Worm (Caenorhabditis elegans) whole organism, L1 larva: Measurements from ENCODE around the gene smg-9.

Experiments used
- C04F5.9 ChIP-seq: sonication (generic microtip); optimal IDR thresholded peaks from 2 replicates; lab custom pipeline; 2016; ENCODE audit warnings: missing genetic modification characterization, missing compliant biosample characterization
- C16A3.4 ChIP-seq: fragments of 150-350 bp; optimal IDR thresholded peaks from 2 replicates; lab custom pipeline; 2014; ENCODE audit warnings: missing biosample characterization, missing genetic modification characterization
- Y116A8C.19 ChIP-seq: sonication (generic microtip); optimal IDR thresholded peaks from 2 replicates; lab custom pipeline; 2016; ENCODE audit warnings: missing compliant biosample characterization, missing genetic modification characterization, borderline replicate concordance
- aha-1 ChIP-seq: fragments of 150-350 bp; optimal IDR thresholded peaks from 2 replicates; lab custom pipeline; 2014; ENCODE audit warnings: missing biosample characterization, missing genetic modification characterization
- ama-1 ChIP-seq: fragments of 150-350 bp; optimal IDR thresholded peaks from 2 replicates; lab custom pipeline; 2014
- ceh-88 ChIP-seq: fragments of 200-800 bp; sonication (Bioruptor generic); IDR thresholded peaks from 2 replicates; pipeline ENCODE4 v1.3.6; 2022; ENCODE audit warnings: missing genetic modification characterization, missing compliant biosample characterization
- ceh-90 ChIP-seq: sonication (generic microtip); optimal IDR thresholded peaks from 2 replicates; lab custom pipeline; 2016; ENCODE audit warnings: missing genetic modification characterization, missing compliant biosample characterization
- dsc-1 ChIP-seq: sonication (generic microtip); optimal IDR thresholded peaks from 2 replicates; lab custom pipeline; 2016; ENCODE audit warnings: mild to moderate bottlenecking, missing genetic modification characterization, missing compliant biosample characterization
- efl-1 ChIP-seq, 4 experiments: fragments of 150-350 bp; optimal IDR thresholded peaks in 3 of 4; peaks in 1 of 4; 1 replicate in 1 of 4; 2 replicates in 3 of 4; lab custom pipeline; 2014; ENCODE audit warnings: missing biosample characterization in 2 of 4, missing genetic modification characterization in 2 of 4, missing genetic modification reagents in 2 of 4
- efl-3 ChIP-seq: fragments of 200-800 bp; sonication (Bioruptor generic); optimal IDR thresholded peaks from 2 replicates; lab custom pipeline; 2018; ENCODE audit warnings: mild to moderate bottlenecking, missing genetic modification characterization, missing compliant biosample characterization
- egl-27 ChIP-seq, 2 experiments: fragments of 150-350 bp in 1 of 2; sonication (generic microtip); optimal IDR thresholded peaks; 3 replicates each; lab custom pipeline; 2017 to 2018; ENCODE audit warnings: missing biosample characterization in 2 of 2, missing genetic modification characterization in 2 of 2, missing genetic modification reagents in 2 of 2
- elt-3 ChIP-seq, 6 experiments: fragments of 150-350 bp in 1 of 6; sonication (generic microtip); optimal IDR thresholded peaks; 2 replicates each; lab custom pipeline; 2017 to 2018; ENCODE audit warnings: missing biosample characterization in 6 of 6, missing genetic modification characterization in 6 of 6, inconsistent platforms in 1 of 6
- ets-5 ChIP-seq: fragments of 200-800 bp; sonication (Bioruptor generic); IDR thresholded peaks from 2 replicates; pipeline ENCODE4 v1.3.6; 2022; ENCODE audit warnings: missing genetic modification characterization, missing compliant biosample characterization
- fkh-4 ChIP-seq: sonication (generic microtip); optimal IDR thresholded peaks from 2 replicates; lab custom pipeline; 2016; ENCODE audit warnings: missing compliant biosample characterization, missing genetic modification characterization, borderline replicate concordance
- fkh-8 ChIP-seq: sonication (generic microtip); optimal IDR thresholded peaks from 2 replicates; lab custom pipeline; 2016; ENCODE audit warnings: mild to moderate bottlenecking, missing genetic modification characterization, missing compliant biosample characterization
- fos-1 ChIP-seq: fragments of 150-350 bp; optimal IDR thresholded peaks from 2 replicates; lab custom pipeline; 2014; ENCODE audit warnings: missing biosample characterization, missing genetic modification characterization
- hlh-4 ChIP-seq: sonication (generic microtip); optimal IDR thresholded peaks from 2 replicates; lab custom pipeline; 2016; ENCODE audit warnings: mild to moderate bottlenecking, missing genetic modification characterization, missing compliant biosample characterization
- hpl-2 ChIP-seq: fragments of 150-350 bp; optimal IDR thresholded peaks from 2 replicates; lab custom pipeline; 2014; ENCODE audit warnings: missing biosample characterization, missing genetic modification reagents, missing genetic modification characterization
- irx-1 ChIP-seq: sonication (generic microtip); optimal IDR thresholded peaks from 2 replicates; lab custom pipeline; 2016; ENCODE audit warnings: missing genetic modification characterization, missing compliant biosample characterization
- isw-1 ChIP-seq: fragments of 200-800 bp; sonication (Bioruptor generic); IDR thresholded peaks from 2 replicates; pipeline ENCODE4 v1.3.6; 2022; ENCODE audit warnings: missing genetic modification characterization, missing compliant biosample characterization
- jun-1 ChIP-seq: fragments of 150-350 bp; optimal IDR thresholded peaks from 2 replicates; lab custom pipeline; 2014; ENCODE audit warnings: missing biosample characterization, missing genetic modification reagents, missing genetic modification characterization
- lin-15B ChIP-seq: fragments of 150-350 bp; sonication (generic microtip); optimal IDR thresholded peaks from 3 replicates; lab custom pipeline; 2014; ENCODE audit warnings: missing biosample characterization, missing genetic modification characterization
- lin-35 ChIP-seq, 2 experiments: fragments of 150-350 bp; optimal IDR thresholded peaks; 2 replicates each; lab custom pipeline; 2014; ENCODE audit warnings: missing biosample characterization in 2 of 2, missing genetic modification characterization in 2 of 2, missing genetic modification reagents in 2 of 2
- lir-3 ChIP-seq: sonication (generic microtip); optimal IDR thresholded peaks from 2 replicates; lab custom pipeline; 2016; ENCODE audit warnings: mild to moderate bottlenecking, missing genetic modification characterization, moderate library complexity, missing compliant biosample characterization; ENCODE audit not compliant: poor library complexity
- mab-9 ChIP-seq: fragments of 200-800 bp; sonication (Bioruptor generic); IDR thresholded peaks from 2 replicates; pipeline ENCODE4 v1.3.6; 2022; ENCODE audit warnings: missing genetic modification reagents, missing genetic modification characterization, missing compliant biosample characterization
- mdl-1 ChIP-seq, 2 experiments: fragments of 150-350 bp; optimal IDR thresholded peaks; 2 replicates each; lab custom pipeline; 2014 to 2017; ENCODE audit warnings: missing biosample characterization in 2 of 2, missing genetic modification characterization in 2 of 2, inconsistent platforms in 1 of 2
- nhr-19 ChIP-seq: fragments of 200-800 bp; sonication (Bioruptor generic); conservative IDR thresholded peaks from 2 replicates; pipeline ENCODE4 v1.3.6; 2022; ENCODE audit warnings: missing genetic modification characterization, missing compliant biosample characterization
- nhr-20 ChIP-seq: sonication (generic microtip); optimal IDR thresholded peaks from 2 replicates; lab custom pipeline; 2016; ENCODE audit warnings: mild to moderate bottlenecking, missing genetic modification characterization, missing compliant biosample characterization
- nhr-237 ChIP-seq: fragments of 150-350 bp; optimal IDR thresholded peaks from 2 replicates; lab custom pipeline; 2014; ENCODE audit warnings: missing biosample characterization, missing genetic modification characterization
- nhr-47 ChIP-seq: sonication (generic microtip); optimal IDR thresholded peaks from 2 replicates; lab custom pipeline; 2016; ENCODE audit warnings: mild to moderate bottlenecking, missing genetic modification characterization, moderate library complexity, missing compliant biosample characterization
- nhr-76 ChIP-seq: sonication (generic microtip); optimal IDR thresholded peaks from 2 replicates; lab custom pipeline; 2017; ENCODE audit warnings: missing biosample characterization, missing genetic modification characterization
- pag-3 ChIP-seq: sonication (generic microtip); optimal IDR thresholded peaks from 2 replicates; lab custom pipeline; 2017; ENCODE audit warnings: missing genetic modification characterization, mild to moderate bottlenecking, missing compliant biosample characterization, antibody characterized with exemption, borderline replicate concordance; ENCODE audit not compliant: insufficient read depth
- pax-3 ChIP-seq: fragments of 200-800 bp; sonication (Bioruptor generic); optimal IDR thresholded peaks from 2 replicates; lab custom pipeline; 2018; ENCODE audit warnings: mild to moderate bottlenecking, missing genetic modification characterization, moderate library complexity, missing compliant biosample characterization
- pqm-1 ChIP-seq: sonication (generic microtip); optimal IDR thresholded peaks from 3 replicates; lab custom pipeline; 2017; ENCODE audit warnings: missing biosample characterization, missing genetic modification characterization
- rnt-1 ChIP-seq: sonication (generic microtip); optimal IDR thresholded peaks from 2 replicates; lab custom pipeline; 2016; ENCODE audit warnings: mild to moderate bottlenecking, missing genetic modification characterization, moderate library complexity, missing compliant biosample characterization
- snu-23 ChIP-seq: sonication (generic microtip); optimal IDR thresholded peaks from 2 replicates; lab custom pipeline; 2016; ENCODE audit warnings: missing genetic modification characterization, missing compliant biosample characterization
- sptf-1 ChIP-seq: fragments of 150-350 bp; optimal IDR thresholded peaks from 2 replicates; lab custom pipeline; 2014; ENCODE audit warnings: missing biosample characterization, missing genetic modification characterization
- swsn-7 ChIP-seq: sonication (generic microtip); optimal IDR thresholded peaks from 2 replicates; lab custom pipeline; 2016; ENCODE audit warnings: missing genetic modification characterization, missing compliant biosample characterization
- tlp-1 ChIP-seq: fragments of 150-350 bp; optimal IDR thresholded peaks from 2 replicates; lab custom pipeline; 2014; ENCODE audit warnings: missing biosample characterization, missing genetic modification characterization
- unc-130 ChIP-seq: fragments of 150-350 bp; optimal IDR thresholded peaks from 2 replicates; lab custom pipeline; 2017; ENCODE audit warnings: missing biosample characterization, missing genetic modification characterization, inconsistent platforms
- unc-30 ChIP-seq: sonication (generic microtip); optimal IDR thresholded peaks from 2 replicates; lab custom pipeline; 2017; ENCODE audit warnings: missing biosample characterization, missing genetic modification characterization
- unc-62 ChIP-seq: fragments of 150-350 bp; optimal IDR thresholded peaks from 2 replicates; lab custom pipeline; 2014; ENCODE audit warnings: missing biosample characterization, missing genetic modification reagents, missing genetic modification characterization
- unc-86 ChIP-seq: sonication (generic microtip); optimal IDR thresholded peaks from 2 replicates; lab custom pipeline; 2016; ENCODE audit warnings: missing genetic modification characterization, missing compliant biosample characterization
- unc-98 ChIP-seq: fragments of 200-800 bp; sonication (Bioruptor generic); IDR thresholded peaks from 2 replicates; pipeline ENCODE4 v1.3.6; 2022; ENCODE audit warnings: missing genetic modification characterization, missing compliant biosample characterization
- xbp-1 ChIP-seq: sonication (generic microtip); optimal IDR thresholded peaks from 2 replicates; lab custom pipeline; 2016; ENCODE audit warnings: missing genetic modification characterization, missing compliant biosample characterization
- zip-4 ChIP-seq: fragments of 200-800 bp; sonication (Bioruptor generic); optimal IDR thresholded peaks from 2 replicates; lab custom pipeline; 2018; ENCODE audit warnings: mild to moderate bottlenecking, missing genetic modification characterization, moderate library complexity, missing compliant biosample characterization
- ztf-4 ChIP-seq: fragments of 150-350 bp; optimal IDR thresholded peaks from 2 replicates; lab custom pipeline; 2014; ENCODE audit warnings: missing biosample characterization, missing genetic modification characterization

smg-9 gene

DNA sequence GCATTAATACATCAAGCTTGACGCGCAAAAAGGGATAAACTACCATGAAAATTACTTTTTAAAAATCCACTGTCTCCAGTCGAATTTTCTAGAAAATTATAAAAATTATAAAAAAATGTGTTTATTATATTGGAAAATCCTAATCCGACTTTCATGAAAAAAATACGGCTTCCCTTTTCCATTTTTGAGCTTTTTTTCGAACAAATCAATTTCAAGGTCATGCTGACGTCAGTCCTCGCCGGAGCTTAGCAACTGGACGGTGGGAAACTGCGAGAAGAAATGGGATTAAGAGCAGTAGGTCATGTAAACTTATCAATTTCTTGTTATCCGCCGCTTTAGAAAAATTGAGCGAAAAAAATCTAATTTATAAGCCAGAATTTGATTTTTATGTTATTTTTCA, 7.5 kb downstream of the smg-9 start:
- TF ChIP-seq xbp-1 (tag; lab: Kevin White, UChicago) (no peak), lin-15B (tag; lab: Kevin White, UChicago) (no peak), unc-86 (tag; lab: Kevin White, UChicago) (no peak), pax-3 (tag; lab: Kevin White, UChicago) (peak; percentile 58), nhr-237 (tag; lab: Kevin White, UChicago) (no peak), rnt-1 (no peak), hpl-2 (GFP tag; lab: Kevin White, UChicago) (no peak), unc-130 (tag; lab: Kevin White, UChicago) (no peak), pqm-1 (no peak), efl-3 (no peak), mdl-1 (tag; optimal IDR thresholded peaks at IDR 0.05; lab: Kevin White, UChicago) (no peak), fkh-4 (tag; lab: Kevin White, UChicago) (no peak), fos-1 (tag; lab: Kevin White, UChicago) (no peak), hlh-4 (tag; lab: Kevin White, UChicago) (no peak), nhr-19 (GFP tag; lab: Robert Waterston, UW) (no peak), ets-5 (no peak), dsc-1 (peak; percentile 64), pag-3 (tag; lab: Kevin White, UChicago) (no peak), aha-1 (tag; lab: Kevin White, UChicago) (no peak), Y116A8C.19 (no peak), nhr-20 (tag; lab: Kevin White, UChicago) (no peak), ceh-88 (GFP tag; lab: Robert Waterston, UW) (no peak), C16A3.4 (no peak), swsn-7 (tag; lab: Kevin White, UChicago) (no peak), mab-9 (GFP tag; lab: Robert Waterston, UW) (no peak), sptf-1 (tag; lab: Kevin White, UChicago) (no peak), efl-1 (optimal IDR thresholded peaks at IDR 0.05; lab: Kevin White, UChicago) (no peak), efl-1 (GFP tag; optimal IDR thresholded peaks at IDR 0.05 in 1 of 2; lab: Kevin White, UChicago) (peak in 1 of 2 experiments; percentile 31), unc-98 (GFP tag; lab: Robert Waterston, UW) (no peak), nhr-47 (tag; lab: Kevin White, UChicago) (peak; percentile 28), zip-4 (GFP tag; lab: Kevin White, UChicago) (no peak), unc-30 (tag; lab: Kevin White, UChicago) (no peak), ztf-4 (tag; lab: Kevin White, UChicago) (no peak), elt-3 (tag; optimal IDR thresholded peaks at IDR 0.05; lab: Kevin White, UChicago) (no peak), snu-23 (no peak), ceh-90 (tag; lab: Kevin White, UChicago) (no peak), nhr-76 (no peak), unc-62 (GFP tag; lab: Kevin White, UChicago) (no peak), isw-1 (GFP tag; lab: Robert Waterston, UW) (no peak), lin-35 (GFP tag; optimal IDR thresholded peaks at IDR 0.05; lab: Kevin White, UChicago) (no peak), fkh-8 (peak; percentile 38), irx-1 (tag; lab: Kevin White, UChicago) (no peak), ama-1 (no peak), C04F5.9 (tag; lab: Kevin White, UChicago) (no peak)
- TF ChIP-seq, all 84 proteins: peak for 5

DNA sequence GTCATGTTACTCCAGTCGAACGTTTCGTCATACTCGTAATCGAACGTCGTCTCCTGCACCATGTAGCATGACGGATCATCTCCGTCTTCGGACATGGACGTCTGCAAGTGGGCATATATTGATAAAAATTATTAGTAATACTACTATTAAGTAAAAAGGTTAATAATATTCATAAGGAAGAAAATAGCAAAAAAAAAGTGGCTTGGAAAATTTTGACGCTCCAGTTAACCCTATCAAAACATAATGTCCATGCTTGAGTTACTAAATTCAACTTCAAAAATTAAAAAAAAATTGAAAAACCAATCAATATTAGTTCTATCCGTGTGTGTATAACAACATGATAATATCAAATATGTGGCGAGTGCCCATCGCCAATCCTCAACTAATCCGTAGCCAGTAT, 13.5 kb downstream of the smg-9 start, which contains the start of gene npr-34:
Gene npr-34 (minus strand): TSS at position 101 of the 400 bp plus-strand sequence.
- TF ChIP-seq tlp-1: no peak
- no peak for TF ChIP-seq lir-3 (tag; lab: Kevin White, UChicago)
- TF ChIP-seq egl-27 (tag; optimal IDR thresholded peaks at IDR 0.05; lab: Kevin White, UChicago): no peak
- no peak for TF ChIP-seq jun-1 (tag; lab: Kevin White, UChicago)
